Fruit fly (Drosophila melanogaster): ENCODE measurements around the gene CREG.

The CREG gene

dm6 chr3R:17409319-17409718 is 14.9 kb upstream of the CREG start, which contains the start of gene CG5860:
Gene CG5860, plus strand, starts transcription at chr3R:17409619.
- TF ChIP-seq CG12104 (GFP tag; optimal IDR thresholded peaks at IDR 0.05), result no peak
- TF ChIP-seq CoRest (tag; optimal IDR thresholded peaks at IDR 0.05), result no peak
- no peak for TF ChIP-seq CG6854 (GFP tag; optimal IDR thresholded peaks at IDR 0.05)
- TF ChIP-seq CG11696 (GFP tag; IDR thresholded peaks at IDR 0.05), result no peak
- TF ChIP-seq slou (GFP tag; optimal IDR thresholded peaks at IDR 0.05), result no peak

- TF ChIP-seq Dip2 (GFP tag; IDR thresholded peaks at IDR 0.05), result no peak
- TF ChIP-seq prd (optimal IDR thresholded peaks at IDR 0.05), result no peak
- TF ChIP-seq prd (GFP tag; IDR thresholded peaks at IDR 0.05), result no peak
- no peak for TF ChIP-seq CG9609 (GFP tag; optimal IDR thresholded peaks at IDR 0.05)
- TF ChIP-seq TFAM (GFP tag; optimal IDR thresholded peaks at IDR 0.05), result no peak
- TF ChIP-seq CG17568 (GFP tag; optimal IDR thresholded peaks at IDR 0.05), result no peak
- TF ChIP-seq eyg (GFP tag; optimal IDR thresholded peaks at IDR 0.05), result no peak
- no peak for TF ChIP-seq CG7357 (GFP tag; IDR thresholded peaks at IDR 0.05)
- TF ChIP-seq CG1792 (GFP tag; optimal IDR thresholded peaks at IDR 0.05), result no peak
- TF ChIP-seq Dref (GFP tag; IDR thresholded peaks at IDR 0.05), result no peak
- no peak for TF ChIP-seq CG18619 (GFP tag; optimal IDR thresholded peaks at IDR 0.05)
- TF ChIP-seq CG34376 (GFP tag; optimal IDR thresholded peaks at IDR 0.05), result no peak
- TF ChIP-seq NK7.1 (GFP tag; optimal IDR thresholded peaks at IDR 0.05), result no peak
- no peak for TF ChIP-seq vfl (GFP tag; optimal IDR thresholded peaks at IDR 0.05)
- TF ChIP-seq bowl (GFP tag; IDR thresholded peaks at IDR 0.05), result no peak
- TF ChIP-seq CG17328 (GFP tag; IDR thresholded peaks at IDR 0.05), result no peak
- TF ChIP-seq CG17186 (GFP tag; optimal IDR thresholded peaks at IDR 0.05), result no peak
- TF ChIP-seq seq (GFP tag; IDR thresholded peaks at IDR 0.05), result no peak
- no peak for TF ChIP-seq H15 (GFP tag; IDR thresholded peaks at IDR 0.05)
- TF ChIP-seq Dll (GFP tag; IDR thresholded peaks at IDR 0.05; ENCODE audit: partially characterized antibody), result no peak
- no peak for TF ChIP-seq CG2875 (GFP tag; optimal IDR thresholded peaks at IDR 0.05)
Measured at dm6 chr3R:17407576-17407975, 13.1 kb upstream of the CREG start, which contains the start of gene CG17283. Gene CG17283, plus strand, starts transcription at chr3R:17407876.

DNA sequence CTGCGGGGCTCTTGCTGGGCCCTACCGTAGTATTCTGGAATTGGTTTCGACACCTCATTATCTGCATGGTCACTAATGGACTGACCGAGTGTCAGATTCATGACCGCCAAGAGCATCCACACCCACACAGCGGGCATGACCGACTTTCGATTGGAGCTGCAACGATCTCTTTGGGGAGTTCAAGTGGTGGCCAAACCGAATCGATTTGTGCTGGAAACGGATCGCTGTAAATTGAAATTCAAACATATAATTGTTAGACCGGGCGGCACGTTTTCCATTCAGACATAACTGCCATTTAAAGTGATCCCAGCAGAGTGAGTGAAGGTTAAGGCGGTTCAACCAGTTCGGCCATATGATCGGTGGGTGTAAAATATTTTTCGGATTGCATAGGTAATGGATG is 12.0 kb upstream of the CREG start, which contains the start of the genes CG42824 and CG42798:
Gene CG42824 (minus strand): TSS at position 101 of the 400 bp plus-strand sequence.
Gene CG42798 (plus strand): TSS at position 268 of the 400 bp plus-strand sequence.
- TF ChIP-seq CG11093 (GFP tag; IDR thresholded peaks at IDR 0.05) (no peak), fu2 (GFP tag; optimal IDR thresholded peaks at IDR 0.05) (no peak), MESR4 (GFP tag; optimal IDR thresholded peaks at IDR 0.05) (no peak), HmgD (GFP tag; optimal IDR thresholded peaks at IDR 0.05) (no peak), E2f1 (GFP tag; IDR thresholded peaks at IDR 0.05) (no peak), sug (tag; optimal IDR thresholded peaks at IDR 0.05) (no peak), Blimp-1 (GFP tag; optimal IDR thresholded peaks at IDR 0.05) (no peak), Poxn (GFP tag; IDR thresholded peaks at IDR 0.05) (no peak), nau (GFP tag; optimal IDR thresholded peaks at IDR 0.05) (no peak), croc (GFP tag; conservative IDR thresholded peaks at IDR 0.05) (no peak), ci (GFP tag; IDR thresholded peaks at IDR 0.05) (no peak), Chrac-16 (GFP tag; optimal IDR thresholded peaks at IDR 0.05) (no peak), Aef1 (GFP tag; IDR thresholded peaks at IDR 0.05) (no peak), Mes4 (GFP tag; optimal IDR thresholded peaks at IDR 0.05) (no peak), pita (GFP tag; optimal IDR thresholded peaks at IDR 0.05) (no peak), oc (tag; optimal IDR thresholded peaks at IDR 0.05) (no peak)
